Worm (Caenorhabditis elegans): ENCODE results near the gene Y62F5A.12.

DNA sequence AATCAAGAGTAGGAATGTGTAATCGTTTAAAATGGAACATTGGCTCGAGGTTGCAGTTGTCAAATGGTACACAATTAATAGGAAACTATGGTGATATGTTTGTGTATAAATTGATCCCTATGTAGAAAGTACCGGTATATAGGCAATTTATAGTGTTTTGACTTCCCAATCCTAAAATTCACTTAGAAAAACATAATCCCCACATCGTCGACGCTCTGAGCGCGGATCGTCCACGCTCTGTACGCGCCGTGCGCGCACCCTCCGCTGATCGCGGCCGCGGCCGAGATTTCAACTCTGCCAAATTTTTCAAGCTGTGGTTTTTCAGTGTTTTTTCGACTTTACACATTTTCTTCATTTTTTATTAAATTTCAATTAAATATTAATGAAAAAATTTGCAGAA lies 22.1 kb upstream of the Y62F5A.12 start, which contains the start of gene F54D5.17:
- TF ChIP-seq tra-4 (tag; optimal IDR thresholded peaks at IDR 0.05): no peak
- TF ChIP-seq ama-1 (optimal IDR thresholded peaks at IDR 0.05): no peak
- no peak for TF ChIP-seq hmbx-1 (tag; optimal IDR thresholded peaks at IDR 0.05)
- no peak for TF ChIP-seq ets-7 (tag; optimal IDR thresholded peaks at IDR 0.05)
- no peak for TF ChIP-seq scrt-1 (GFP tag; IDR thresholded peaks at IDR 0.05)
- no peak for TF ChIP-seq tbx-37 (GFP tag; conservative IDR thresholded peaks at IDR 0.05)
- TF ChIP-seq ceh-36 (tag; optimal IDR thresholded peaks at IDR 0.05): no peak

Data from whole organism, early embryonic.